Worm (Caenorhabditis elegans): ENCODE data around the gene C15C8.5.

DNA sequence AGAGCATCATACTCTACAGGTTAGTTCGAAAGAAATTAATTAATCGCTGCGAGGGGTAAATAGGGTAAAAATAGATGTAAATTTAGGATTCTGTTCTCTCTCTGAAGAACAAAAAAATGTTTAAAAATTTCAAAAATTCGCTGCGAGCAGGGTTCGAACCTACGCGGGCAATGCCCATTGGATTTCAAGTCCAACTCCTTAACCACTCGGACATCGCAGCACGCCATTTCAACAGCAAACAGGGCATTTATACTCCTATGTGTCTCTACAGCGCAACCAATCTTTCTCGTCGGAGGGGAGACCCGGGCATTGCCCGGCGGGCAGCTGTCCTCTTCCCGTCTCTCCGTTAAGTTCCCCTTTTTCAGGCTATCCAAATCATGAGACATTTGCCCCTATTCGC is 32.4 kb downstream of the C15C8.5 start:
- TF ChIP-seq nhr-28 (tag; optimal IDR thresholded peaks at IDR 0.05) (no peak), ZK546.5 (tag; optimal IDR thresholded peaks at IDR 0.05) (no peak), ama-1 (optimal IDR thresholded peaks at IDR 0.05) (no peak), zag-1 (tag; optimal IDR thresholded peaks at IDR 0.05) (no peak), lin-39 (tag; optimal IDR thresholded peaks at IDR 0.05) (peak; percentile 1), nhr-11 (tag; optimal IDR thresholded peaks at IDR 0.05) (no peak)
